Fruit fly (Drosophila melanogaster): ENCODE data around the gene MSBP.

MSBP gene

DNA sequence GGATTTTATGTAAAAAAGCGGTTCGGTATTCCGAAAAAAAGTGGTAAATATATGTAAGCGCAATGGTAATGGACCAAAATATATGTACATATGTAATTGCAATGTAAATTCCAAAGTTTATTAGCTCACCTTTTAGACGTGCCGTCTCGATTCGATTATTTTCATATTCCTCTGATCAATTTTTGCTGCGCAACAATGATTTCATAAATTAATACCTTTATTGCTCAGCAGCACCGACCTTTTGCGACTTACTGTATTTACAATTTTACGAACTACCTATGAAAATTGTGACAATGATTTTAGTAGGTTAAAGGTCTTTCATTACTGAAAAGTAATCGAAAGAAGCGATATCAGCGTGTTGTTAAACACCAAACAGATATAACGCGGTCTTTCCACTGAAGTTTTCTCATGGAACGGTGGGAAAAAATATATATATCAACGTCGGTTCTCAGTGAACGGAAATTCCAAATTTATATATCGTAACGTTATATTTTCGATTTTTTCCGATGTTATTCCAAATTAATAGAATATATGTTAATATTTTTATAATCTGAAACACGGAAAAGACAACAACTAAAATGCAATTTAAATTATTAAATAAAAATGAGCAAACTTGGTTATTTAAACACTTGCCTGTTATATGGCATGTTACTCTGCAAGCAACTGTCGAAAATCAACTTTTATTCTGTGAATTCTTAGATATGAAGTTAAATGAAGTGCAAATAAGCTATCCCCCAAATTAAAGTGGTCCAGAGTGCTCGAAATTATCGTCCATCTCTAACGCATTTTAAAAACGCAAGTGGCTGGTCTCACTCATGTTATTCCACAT is at the start of gene MSBP, which contains the start of gene CG15916:
MSBP (minus strand) TSS at position 330 of the 829 bp plus-strand sequence.
CG15916 (plus strand) TSS at position 810 of the 829 bp plus-strand sequence.
- TF ChIP-seq CTCF (optimal IDR thresholded peaks at IDR 0.05): no peak
- no peak for TF ChIP-seq CG8478 (optimal IDR thresholded peaks at IDR 0.05)

DNA sequence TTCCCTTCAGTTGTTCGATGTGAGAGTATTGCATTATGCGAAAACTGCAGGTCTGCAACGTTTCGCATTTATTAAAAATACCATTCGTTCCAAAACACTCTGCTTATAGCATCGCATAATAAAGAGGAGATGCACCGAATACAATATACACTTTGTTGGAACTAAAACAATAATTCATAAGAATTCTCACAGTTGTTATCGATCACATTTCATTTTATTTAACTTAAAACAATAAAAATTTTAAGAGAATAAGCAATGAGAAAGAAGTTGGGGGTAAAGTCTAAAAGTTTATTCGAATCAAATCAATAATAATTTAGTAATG is 44.3 kb upstream of the MSBP start:
- TF ChIP-seq CG8478 (optimal IDR thresholded peaks at IDR 0.05): no peak
- no peak for TF ChIP-seq CTCF (optimal IDR thresholded peaks at IDR 0.05)

DNA sequence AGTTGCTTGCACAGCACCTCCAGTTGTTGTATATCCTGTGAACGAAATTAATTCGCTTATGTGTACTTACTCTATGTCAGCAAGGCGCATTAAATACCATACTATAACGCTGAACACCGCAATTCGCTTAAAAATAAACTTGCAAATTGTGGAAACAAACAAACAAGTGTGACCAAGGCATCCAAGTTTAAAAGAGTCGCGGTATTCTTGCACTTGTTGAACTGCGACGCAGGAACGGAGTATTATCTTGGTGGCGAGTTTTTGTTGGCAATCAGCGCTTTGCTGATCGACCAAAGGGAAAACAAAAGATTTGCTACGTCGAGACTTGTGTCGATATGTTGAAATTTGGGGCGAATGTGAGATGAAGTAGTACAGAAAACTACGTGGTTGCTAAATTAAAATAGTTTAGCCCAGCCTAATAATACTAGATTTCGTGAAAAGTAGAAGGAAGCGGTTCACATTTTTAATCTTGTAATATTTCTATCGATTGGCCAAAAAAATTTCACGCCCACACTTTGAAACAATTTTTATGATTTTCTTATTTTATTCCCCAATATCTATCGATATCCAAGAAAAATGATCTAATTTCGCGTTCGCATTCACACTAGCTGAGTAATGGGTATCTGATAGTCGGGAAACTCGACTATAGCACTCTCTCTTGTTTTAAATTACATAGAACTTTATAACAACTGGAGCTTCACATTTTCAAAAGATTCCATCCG is 43.8 kb upstream of the MSBP start, which contains the start of gene Ranbp16:
Ranbp16 (minus strand) TSS at position 364 of the 722 bp plus-strand sequence.
- TF ChIP-seq CG8478 (optimal IDR thresholded peaks at IDR 0.05) (no peak), CTCF (optimal IDR thresholded peaks at IDR 0.05) (no peak)

DNA sequence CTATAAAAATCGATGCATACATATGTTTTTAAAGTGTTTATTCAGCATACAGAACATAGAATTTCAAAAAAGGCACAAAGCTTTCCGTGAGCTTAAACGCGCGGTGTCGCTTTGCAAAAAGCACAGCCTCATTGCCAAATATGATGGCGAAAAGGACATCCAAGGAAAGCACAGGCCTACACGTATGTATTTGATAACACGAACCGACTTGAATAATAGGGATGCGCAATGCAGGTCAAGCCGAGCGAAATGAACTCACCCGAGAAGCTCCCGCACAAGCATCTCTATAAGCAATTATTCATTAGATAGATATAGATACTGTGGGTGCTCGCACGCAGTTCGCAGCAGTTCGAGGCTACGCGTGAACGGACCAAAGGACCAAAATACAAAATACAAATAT is 34.9 kb upstream of the MSBP start, which contains the start of gene Lcch3:
Lcch3 (plus strand) TSS at position 301 of the 400 bp plus-strand sequence.
- TF ChIP-seq CTCF (optimal IDR thresholded peaks at IDR 0.05) (no peak), CG8478 (optimal IDR thresholded peaks at IDR 0.05) (no peak)

DNA sequence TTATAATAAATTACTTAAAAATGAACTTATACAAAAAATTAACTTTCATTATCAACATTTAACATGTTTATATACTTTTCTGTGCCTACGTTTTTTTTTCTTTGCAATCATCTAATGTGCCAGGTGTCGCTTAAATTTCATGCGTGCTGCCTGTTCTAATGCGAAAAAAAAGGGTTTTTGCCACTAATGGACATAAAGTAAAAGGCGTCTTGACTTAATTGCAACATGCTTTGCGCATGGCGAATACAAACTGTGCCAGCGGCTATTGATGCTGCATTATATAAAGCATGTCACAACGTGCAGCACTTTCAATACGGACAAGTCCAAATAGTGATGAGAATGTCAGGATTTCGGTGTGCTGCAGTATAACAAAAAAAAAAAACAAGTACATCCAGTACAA is 31.7 kb upstream of the MSBP start, which contains the start of gene CG8916:
CG8916 (plus strand) TSS at position 301 of the 400 bp plus-strand sequence.
- TF ChIP-seq CTCF (optimal IDR thresholded peaks at IDR 0.05): no peak
- TF ChIP-seq CG8478 (optimal IDR thresholded peaks at IDR 0.05): no peak

DNA sequence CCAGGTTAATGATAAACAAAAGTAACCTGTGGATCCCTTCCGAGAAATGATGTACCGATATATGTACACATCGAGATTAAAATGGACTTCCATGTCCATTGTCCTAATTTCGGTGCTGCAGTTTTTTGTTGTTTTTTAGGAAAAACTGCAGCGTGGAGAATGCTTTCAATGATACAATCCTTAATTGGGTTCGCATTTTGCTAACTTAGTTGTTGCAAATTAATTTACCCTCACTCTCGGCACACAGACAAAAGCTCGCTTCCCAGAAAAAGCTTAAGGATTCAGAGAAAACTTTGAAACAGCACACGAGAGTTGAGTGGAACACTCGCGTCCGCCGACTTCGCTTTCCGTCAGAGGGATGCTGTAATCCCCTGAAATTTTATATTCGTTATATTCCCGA is 20.7 kb upstream of the MSBP start, which contains the start of gene Lrp4:
Lrp4 (plus strand) TSS at position 301 of the 400 bp plus-strand sequence.
- no peak for TF ChIP-seq CG8478 (optimal IDR thresholded peaks at IDR 0.05)
- TF ChIP-seq CTCF (optimal IDR thresholded peaks at IDR 0.05): no peak

DNA sequence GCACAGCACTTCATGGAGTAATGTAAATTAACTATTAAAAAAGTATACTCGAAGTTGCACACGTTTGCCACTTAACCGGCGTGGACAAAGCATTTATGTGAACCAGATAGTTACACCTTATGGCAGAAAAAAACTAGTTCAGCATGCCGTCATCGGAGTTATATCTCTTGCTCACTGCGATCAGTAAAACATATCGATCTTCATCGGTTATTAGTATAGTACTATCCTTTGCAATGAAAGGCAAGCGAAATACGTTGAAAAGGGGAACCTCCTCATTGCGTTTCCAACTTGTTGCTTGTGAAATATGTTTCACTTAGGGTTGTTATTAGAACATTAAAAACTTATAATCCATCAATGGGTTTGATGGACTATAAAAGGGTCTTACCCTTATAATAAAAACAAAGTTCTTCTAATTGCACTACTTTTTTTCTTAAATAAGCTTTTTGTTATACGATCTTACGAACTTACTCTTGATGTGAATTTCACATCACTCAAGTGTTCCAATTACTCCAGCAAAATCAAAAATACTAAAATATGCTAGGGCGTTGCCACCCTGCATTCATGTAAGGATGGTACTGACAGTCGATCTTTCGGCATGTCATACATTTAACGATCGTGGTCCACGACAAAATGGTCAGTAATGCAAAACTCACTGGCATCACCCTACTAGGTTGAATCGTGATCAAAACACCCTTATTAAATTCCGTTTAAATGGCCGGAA is 19.8 kb upstream of the MSBP start, which contains the start of gene CycD:
CycD (minus strand) TSS at position 113 of the 721 bp plus-strand sequence.
- no peak for TF ChIP-seq CG8478 (optimal IDR thresholded peaks at IDR 0.05)
- TF ChIP-seq CTCF (optimal IDR thresholded peaks at IDR 0.05): no peak

DNA sequence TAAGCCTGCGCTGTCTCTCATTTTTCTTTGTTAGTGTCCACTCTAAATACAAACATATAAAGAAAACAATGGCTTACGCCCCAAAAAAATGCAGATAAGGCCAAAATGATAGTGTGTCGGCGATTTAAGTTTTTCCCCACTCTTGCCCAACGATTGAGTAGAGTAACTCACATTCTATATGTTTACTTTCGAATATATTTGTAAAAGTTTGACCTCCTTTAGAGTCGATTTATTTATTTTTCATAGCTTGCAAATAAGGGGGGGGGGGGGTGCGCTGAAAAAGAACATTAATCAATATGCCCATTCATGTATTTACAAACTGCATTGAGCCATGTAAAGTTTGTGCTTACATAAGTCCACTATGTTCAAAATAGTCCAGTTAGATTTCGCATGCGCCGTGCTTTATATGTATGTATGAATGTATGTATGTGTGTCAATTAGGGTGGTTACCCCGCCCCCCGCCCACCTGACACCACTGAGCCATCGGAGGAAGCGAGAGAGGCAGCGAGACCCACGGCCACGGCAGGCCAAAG is 3.9 kb upstream of the MSBP start:
- TF ChIP-seq CTCF (optimal IDR thresholded peaks at IDR 0.05) (no peak), CG8478 (optimal IDR thresholded peaks at IDR 0.05) (no peak)

DNA sequence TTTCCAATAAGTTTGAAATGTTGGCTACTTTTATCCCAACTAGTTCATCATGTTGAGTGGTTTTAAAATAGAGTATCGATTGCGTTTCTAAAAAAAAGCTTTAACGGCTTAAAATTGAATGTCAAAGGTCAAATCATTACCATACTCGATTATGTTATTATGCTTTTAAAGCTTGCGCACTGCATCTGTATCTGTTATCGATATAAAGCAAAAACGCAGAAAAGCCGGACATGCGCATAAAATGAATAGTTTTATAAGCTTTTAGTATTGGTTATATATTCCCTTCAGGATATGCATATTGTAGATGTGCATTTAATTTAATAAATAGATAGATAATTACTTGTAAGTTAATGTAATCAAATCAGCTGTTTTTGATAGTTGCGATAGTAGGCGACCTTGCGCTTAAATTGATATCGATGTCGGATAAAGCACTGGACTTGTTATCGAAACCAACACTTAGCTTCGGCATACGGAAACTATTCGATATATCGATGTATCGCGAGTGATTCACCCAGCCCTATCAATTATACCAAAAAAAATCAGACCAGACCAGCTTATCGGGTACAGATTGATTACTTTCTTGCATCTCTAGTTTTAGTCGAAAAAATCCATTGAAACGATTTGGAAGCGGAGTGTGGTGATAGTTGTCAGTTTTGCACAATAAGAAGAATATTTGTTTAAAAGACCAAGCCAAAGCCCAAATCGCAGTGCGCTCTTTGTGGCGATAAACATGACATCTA is 1.9 kb upstream of the MSBP start, which contains the start of gene shi:
shi (plus strand) TSS at position 511 of the 740 bp plus-strand sequence.
- TF ChIP-seq CTCF (optimal IDR thresholded peaks at IDR 0.05): no peak
- no peak for TF ChIP-seq CG8478 (optimal IDR thresholded peaks at IDR 0.05)

DNA sequence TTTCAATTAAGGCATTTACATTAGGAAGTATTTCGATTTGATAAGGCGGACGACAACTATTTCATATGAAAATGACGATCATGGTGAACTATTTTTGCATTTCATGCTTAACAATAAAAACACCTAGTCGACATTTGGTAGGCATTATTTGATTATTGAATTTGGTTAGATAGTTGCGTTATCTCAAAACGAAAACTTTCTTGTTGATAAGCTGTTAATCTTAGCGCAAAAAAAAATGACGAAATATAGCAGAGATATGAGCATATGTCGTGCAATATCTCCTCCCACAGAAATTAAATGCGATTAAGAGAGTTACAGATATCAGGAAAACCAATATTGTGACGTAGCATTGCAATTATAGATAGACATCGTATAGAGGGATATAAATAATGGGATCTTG is 1.1 kb downstream of the MSBP start:
- TF ChIP-seq CG8478 (optimal IDR thresholded peaks at IDR 0.05) (no peak), CTCF (optimal IDR thresholded peaks at IDR 0.05) (no peak)

DNA sequence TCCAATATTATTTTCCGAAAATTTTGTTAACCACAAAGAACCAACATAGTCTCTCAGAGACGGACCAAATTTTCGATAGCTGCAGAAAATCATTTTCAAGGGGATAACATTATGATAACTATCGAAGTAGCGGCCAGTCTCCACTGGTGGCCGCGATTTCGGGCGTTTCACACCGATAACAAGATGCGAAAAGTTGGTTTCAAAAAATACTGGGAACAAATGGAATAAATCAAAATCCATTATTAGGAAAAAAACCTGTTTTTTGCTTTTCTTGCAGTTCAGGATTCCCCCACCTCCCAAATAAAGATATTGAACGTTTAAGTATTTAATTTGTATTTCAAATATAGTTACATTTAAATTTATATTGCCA is 2.7 kb downstream of the MSBP start, which contains the start of gene tay:
tay (minus strand) TSS at position 65 of the 370 bp plus-strand sequence.
- TF ChIP-seq CTCF (optimal IDR thresholded peaks at IDR 0.05) (peak in 1 of 2 experiments; percentile 33), CG8478 (optimal IDR thresholded peaks at IDR 0.05) (no peak)

DNA sequence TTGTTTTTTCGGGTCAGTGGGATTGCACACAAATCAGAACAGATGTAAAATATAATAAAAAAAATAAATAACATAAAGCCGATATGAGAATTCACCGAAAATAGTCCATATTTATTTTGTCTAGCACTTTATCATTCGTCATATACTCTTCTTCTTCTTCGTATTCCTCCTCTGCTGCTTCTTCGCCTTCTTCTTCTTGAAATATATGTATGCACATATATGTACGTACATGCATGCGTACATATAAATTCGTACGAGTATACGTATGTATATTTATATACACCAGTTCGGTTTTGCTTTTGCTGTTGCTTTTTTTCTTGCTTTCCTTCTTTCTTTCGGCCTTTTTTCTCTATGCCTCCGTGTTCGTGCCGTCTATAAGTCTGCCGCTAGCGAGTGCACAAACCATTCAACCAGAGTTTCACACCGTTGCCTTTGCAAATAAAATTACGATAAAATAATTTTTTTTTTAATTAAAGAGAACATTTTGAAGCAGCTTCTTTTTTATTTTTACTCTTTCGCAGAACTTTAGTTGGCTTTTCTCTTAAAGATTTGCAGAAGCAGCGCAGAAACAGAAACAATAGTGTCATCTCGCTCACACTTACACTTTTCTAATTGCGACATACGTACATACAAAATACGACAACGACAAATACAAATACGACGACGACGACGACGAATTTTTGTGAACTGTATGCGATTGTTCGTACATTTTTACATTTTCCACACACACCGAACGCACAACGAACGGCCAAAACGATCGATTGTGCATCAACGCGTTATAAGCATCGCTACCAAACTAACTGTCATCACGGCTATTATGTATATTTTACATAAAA is 3.3 kb downstream of the MSBP start:
- TF ChIP-seq CG8478 (optimal IDR thresholded peaks at IDR 0.05) (no peak), CTCF (optimal IDR thresholded peaks at IDR 0.05) (peak in 1 of 2 experiments; percentile 3)

DNA sequence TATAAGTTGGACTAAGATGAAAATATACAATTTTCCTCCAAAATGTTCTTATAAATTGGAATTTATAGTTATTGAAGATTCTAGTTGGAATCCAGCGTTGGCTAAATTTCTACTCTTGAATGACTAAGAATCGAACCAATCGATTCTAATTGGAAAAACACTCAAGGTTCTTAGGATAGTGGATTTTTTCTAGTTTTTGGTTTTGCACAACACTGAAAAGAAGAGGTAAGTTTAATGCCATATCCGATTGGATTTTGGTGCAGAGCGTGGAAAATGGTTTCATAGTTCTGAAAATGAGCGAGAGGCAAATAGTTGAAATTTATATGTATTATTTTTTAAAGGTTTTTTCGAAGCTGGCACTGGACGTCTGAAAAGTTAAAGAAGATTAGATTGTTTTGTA is 14.3 kb downstream of the MSBP start:
- TF ChIP-seq CG8478 (optimal IDR thresholded peaks at IDR 0.05) (no peak), CTCF (optimal IDR thresholded peaks at IDR 0.05) (no peak)
